Worm (Caenorhabditis elegans): ENCODE data around the gene pis-1.

pis-1 gene

DNA sequence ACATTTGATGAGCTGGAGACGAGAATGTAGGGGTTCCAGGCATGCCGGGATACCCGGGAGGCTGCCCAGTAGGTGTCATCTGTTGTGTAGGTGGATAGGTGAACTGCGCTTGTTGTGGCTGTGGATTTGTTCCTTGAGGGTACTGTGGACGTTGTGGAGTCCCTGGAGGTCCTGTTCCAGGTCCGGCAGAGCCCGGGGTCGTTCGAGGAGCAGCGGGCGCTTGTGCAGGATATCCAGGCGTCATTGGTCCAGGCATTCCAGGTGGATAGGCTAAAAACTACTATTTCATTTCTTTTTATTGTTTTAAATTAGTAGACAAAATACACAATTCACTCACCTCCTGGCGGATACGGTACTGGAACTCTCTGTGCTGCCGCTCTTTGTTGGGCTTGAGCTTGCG, 1.1 kb downstream of the pis-1 start:
- TF ChIP-seq ceh-2 (tag; optimal IDR thresholded peaks at IDR 0.05) (no peak), che-1 (tag; optimal IDR thresholded peaks at IDR 0.05) (no peak), pat-9 (tag; optimal IDR thresholded peaks at IDR 0.05) (no peak), hlh-13 (GFP tag; optimal IDR thresholded peaks at IDR 0.05) (no peak), eyg-1 (tag; optimal IDR thresholded peaks at IDR 0.05) (no peak)

DNA sequence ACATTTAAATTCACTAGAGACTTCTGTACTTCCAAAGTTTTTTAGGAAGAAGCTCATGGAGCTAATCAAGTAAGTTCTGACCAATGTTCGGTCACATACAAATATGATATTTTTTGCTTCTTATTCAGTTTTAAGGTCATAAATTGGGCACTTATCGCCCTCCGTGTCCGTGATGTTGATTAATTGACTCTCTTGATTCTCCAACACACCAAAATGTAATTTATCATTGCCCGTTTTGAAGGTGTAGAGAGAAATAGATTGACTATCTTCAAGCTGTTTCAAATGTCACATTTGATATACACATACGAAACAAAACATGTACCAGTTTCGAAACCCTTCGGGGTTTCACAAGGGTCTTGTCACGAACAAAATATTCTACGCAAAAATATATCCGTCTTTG, 5.7 kb downstream of the pis-1 start:
- TF ChIP-seq ref-2 (tag; optimal IDR thresholded peaks at IDR 0.05) (no peak), pax-1 (tag; optimal IDR thresholded peaks at IDR 0.05) (no peak), ceh-14 (tag; optimal IDR thresholded peaks at IDR 0.05) (no peak), pha-2 (tag; optimal IDR thresholded peaks at IDR 0.05) (no peak), syd-9 (tag; optimal IDR thresholded peaks at IDR 0.05) (no peak), ceh-30 (tag; optimal IDR thresholded peaks at IDR 0.05) (no peak)

DNA sequence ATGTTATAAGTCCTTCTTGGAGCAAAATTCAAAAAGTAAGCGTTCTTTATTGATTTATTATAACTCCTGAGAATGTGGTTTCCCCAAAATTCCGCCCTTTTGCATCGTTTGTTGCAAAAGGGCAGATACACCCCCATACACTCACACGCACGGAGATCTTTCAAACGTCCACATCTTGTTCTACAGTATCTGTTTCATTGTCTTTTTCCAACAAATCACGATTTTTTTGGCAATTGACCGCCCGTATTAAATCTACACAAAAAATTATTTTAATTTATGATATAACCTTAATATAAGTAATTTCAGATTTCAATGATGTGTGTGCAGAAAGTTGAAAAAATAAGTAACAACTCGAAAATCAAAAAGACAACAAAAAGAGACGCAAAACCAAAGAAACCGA, 6.9 kb downstream of the pis-1 start, which contains the start of gene T13F2.4:
Gene T13F2.4 (plus strand): TSS at position 301 of the 400 bp plus-strand sequence.
- TF ChIP-seq ceh-9 (tag; optimal IDR thresholded peaks at IDR 0.05) (no peak), sdc-2 (tag; optimal IDR thresholded peaks at IDR 0.05) (no peak), eyg-1 (tag; optimal IDR thresholded peaks at IDR 0.05) (no peak), pax-1 (tag; optimal IDR thresholded peaks at IDR 0.05) (no peak), hlh-6 (tag; optimal IDR thresholded peaks at IDR 0.05) (no peak), ceh-45 (GFP tag; IDR thresholded peaks at IDR 0.05) (no peak), odd-2 (tag; optimal IDR thresholded peaks at IDR 0.05) (no peak), dmd-4 (tag; optimal IDR thresholded peaks at IDR 0.05; ENCODE audit: borderline replicate concordance) (no peak), Y22D7AL.16 (tag; optimal IDR thresholded peaks at IDR 0.05) (no peak), ceh-24 (tag; optimal IDR thresholded peaks at IDR 0.05) (no peak), fax-1 (tag; optimal IDR thresholded peaks at IDR 0.05) (no peak), K02D7.2 (tag; optimal IDR thresholded peaks at IDR 0.05) (no peak), nhr-11 (tag; optimal IDR thresholded peaks at IDR 0.05) (no peak)

DNA sequence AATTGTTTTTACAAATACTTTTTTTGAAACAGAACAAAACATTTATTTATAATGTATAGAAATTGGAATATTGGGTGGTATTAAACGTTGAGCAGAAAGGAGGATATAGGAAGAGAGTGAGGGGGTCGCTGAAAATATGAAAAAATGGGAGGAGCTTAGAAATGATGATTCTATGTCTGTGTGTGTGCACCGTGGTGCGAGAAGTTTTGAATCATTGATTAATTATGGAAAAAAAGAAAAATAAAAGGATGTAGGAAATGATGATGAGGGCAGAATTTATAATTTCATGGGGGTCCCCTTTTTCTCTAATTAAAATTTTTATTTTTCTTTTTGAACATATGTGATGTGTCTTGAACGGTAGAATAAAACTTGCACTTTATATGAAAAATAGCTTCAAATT, 11.7 kb downstream of the pis-1 start, which contains the start of gene sre-4:
Gene sre-4 (minus strand): TSS at position 101 of the 400 bp plus-strand sequence.
- TF ChIP-seq ceh-18 (tag; optimal IDR thresholded peaks at IDR 0.05) (no peak), ceh-30 (tag; optimal IDR thresholded peaks at IDR 0.05) (no peak), ceh-34 (tag; optimal IDR thresholded peaks at IDR 0.05) (no peak), K02D7.2 (tag; optimal IDR thresholded peaks at IDR 0.05) (no peak), pros-1 (tag; optimal IDR thresholded peaks at IDR 0.05) (no peak), zip-5 (tag; optimal IDR thresholded peaks at IDR 0.05) (no peak), hlh-8 (tag; optimal IDR thresholded peaks at IDR 0.05) (no peak), pha-2 (tag; optimal IDR thresholded peaks at IDR 0.05) (no peak), unc-3 (GFP tag; conservative IDR thresholded peaks at IDR 0.05) (no peak), unc-3 (tag; optimal IDR thresholded peaks at IDR 0.05) (no peak), ztf-16 (tag; optimal IDR thresholded peaks at IDR 0.05) (no peak), npax-4 (tag; optimal IDR thresholded peaks at IDR 0.05) (no peak), sdc-2 (tag; optimal IDR thresholded peaks at IDR 0.05) (no peak), tbx-7 (tag; optimal IDR thresholded peaks at IDR 0.05) (no peak), pag-3 (tag; optimal IDR thresholded peaks at IDR 0.05; ENCODE audit: borderline replicate concordance) (no peak), unc-42 (tag; optimal IDR thresholded peaks at IDR 0.05) (no peak)

DNA sequence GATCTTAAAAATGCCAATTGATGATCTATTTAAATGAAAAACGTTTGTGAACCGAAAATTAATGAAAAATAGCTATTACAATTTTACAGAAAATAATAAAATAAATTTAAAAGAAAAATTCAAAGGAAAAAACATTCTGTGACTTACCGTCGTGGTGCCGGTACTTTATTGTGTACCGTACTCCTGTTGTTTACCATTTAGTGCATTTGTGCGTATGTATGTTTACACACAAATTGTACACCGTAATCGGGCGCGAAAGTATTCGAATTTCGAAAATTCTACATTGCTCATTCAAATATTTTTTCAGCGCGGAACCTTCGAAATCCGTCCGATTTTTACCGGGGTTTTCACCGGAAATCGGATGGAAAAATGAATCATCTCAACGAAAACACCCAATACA, 18.4 kb downstream of the pis-1 start, which contains the start of gene T13F2.6:
Gene T13F2.6 (plus strand): TSS at position 306 of the 400 bp plus-strand sequence.
- TF ChIP-seq ztf-16 (tag; optimal IDR thresholded peaks at IDR 0.05) (no peak), npax-4 (tag; optimal IDR thresholded peaks at IDR 0.05) (no peak), K02D7.2 (tag; optimal IDR thresholded peaks at IDR 0.05) (no peak), lin-11 (tag; optimal IDR thresholded peaks at IDR 0.05) (no peak), ceh-48 (tag; optimal IDR thresholded peaks at IDR 0.05) (no peak), nhr-11 (tag; optimal IDR thresholded peaks at IDR 0.05) (no peak), odd-2 (tag; optimal IDR thresholded peaks at IDR 0.05) (no peak), ceh-6 (GFP tag; optimal IDR thresholded peaks at IDR 0.05) (no peak), elt-4 (tag; optimal IDR thresholded peaks at IDR 0.05) (no peak)
